Worm (Caenorhabditis elegans) whole organism, late embryonic: Measurements from ENCODE around the gene syf-3.

Experiments used
- ama-1 ChIP-seq: fragments of 150-350 bp; optimal IDR thresholded peaks from 2 replicates; lab custom pipeline; 2014
- elt-2 ChIP-seq: sonication (generic microtip); optimal IDR thresholded peaks from 2 replicates; lab custom pipeline; 2016; ENCODE audit warnings: missing genetic modification reagents, missing genetic modification characterization, missing compliant biosample characterization
- gmeb-2 ChIP-seq: sonication (generic microtip); optimal IDR thresholded peaks from 2 replicates; lab custom pipeline; 2016; ENCODE audit warnings: missing genetic modification characterization, inconsistent platforms, missing compliant biosample characterization
- lim-6 ChIP-seq: sonication (generic microtip); optimal IDR thresholded peaks from 2 replicates; lab custom pipeline; 2016; ENCODE audit warnings: missing genetic modification characterization, missing compliant biosample characterization
- nhr-11 ChIP-seq: fragments of 150-350 bp; optimal IDR thresholded peaks from 2 replicates; lab custom pipeline; 2014; ENCODE audit warnings: missing biosample characterization, missing genetic modification characterization
- npax-4 ChIP-seq: sonication (generic microtip); optimal IDR thresholded peaks from 2 replicates; lab custom pipeline; 2016; ENCODE audit warnings: missing genetic modification characterization, missing compliant biosample characterization
- rnt-1 ChIP-seq: sonication (generic microtip); optimal IDR thresholded peaks from 2 replicates; lab custom pipeline; 2016; ENCODE audit warnings: missing genetic modification characterization, missing compliant biosample characterization
- sox-4 ChIP-seq: sonication (generic microtip); optimal IDR thresholded peaks from 2 replicates; lab custom pipeline; 2017; ENCODE audit warnings: mild to moderate bottlenecking, missing genetic modification characterization, inconsistent platforms, missing compliant biosample characterization
- tbx-2 ChIP-seq: sonication (generic microtip); optimal IDR thresholded peaks from 2 replicates; lab custom pipeline; 2016; ENCODE audit warnings: missing genetic modification characterization, missing compliant biosample characterization
- unc-86 ChIP-seq: sonication (generic microtip); optimal IDR thresholded peaks from 2 replicates; lab custom pipeline; 2016; ENCODE audit warnings: missing genetic modification characterization, missing compliant biosample characterization

ce11 chrV:5990383-5990782 lies 50.6 kb downstream of the syf-3 start, which contains the start of gene fut-8:
- TF ChIP-seq rnt-1 = no peak
- no peak for TF ChIP-seq gmeb-2 (tag; lab: Kevin White, UChicago)
- no peak for TF ChIP-seq tbx-2 (tag; lab: Kevin White, UChicago)
- no peak for TF ChIP-seq elt-2 (tag; lab: Kevin White, UChicago)
- TF ChIP-seq nhr-11 = no peak
- TF ChIP-seq ama-1 = no peak
- TF ChIP-seq unc-86 (tag; lab: Kevin White, UChicago) = no peak
- no peak for TF ChIP-seq npax-4 (tag; lab: Kevin White, UChicago)
- no peak for TF ChIP-seq sox-4 (tag; lab: Kevin White, UChicago)
- no peak for TF ChIP-seq lim-6 (tag; lab: Kevin White, UChicago)
